Worm (Caenorhabditis elegans): ENCODE measurements around the gene grl-4.

DNA sequence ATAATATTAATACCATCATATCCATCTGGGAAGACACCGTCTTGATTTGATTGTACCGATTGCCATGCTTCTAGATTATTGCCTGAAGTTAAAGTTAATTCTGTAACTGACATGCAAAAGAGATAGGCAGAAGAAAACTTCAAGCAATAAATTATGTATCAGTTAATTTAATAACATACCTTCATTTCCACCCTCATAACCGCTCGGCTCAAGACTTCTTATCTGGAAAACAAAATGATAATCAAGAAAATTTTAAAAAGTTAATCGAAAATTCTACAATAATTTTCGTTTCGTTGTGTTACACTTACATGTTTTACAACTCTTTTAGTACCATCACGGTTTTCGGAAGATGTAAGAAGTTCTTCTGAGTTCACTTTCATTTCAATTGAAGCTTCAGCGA lies 31.6 kb upstream of the grl-4 start:
- no peak for TF ChIP-seq ref-1 (GFP tag; conservative IDR thresholded peaks at IDR 0.05)
- no peak for TF ChIP-seq ztf-23 (GFP tag; IDR thresholded peaks at IDR 0.05)
- no peak for TF ChIP-seq cog-1 (tag; optimal IDR thresholded peaks at IDR 0.05)
- no peak for TF ChIP-seq tab-1 (GFP tag; IDR thresholded peaks at IDR 0.05)
- no peak for TF ChIP-seq med-1 (GFP tag; optimal IDR thresholded peaks at IDR 0.05; ENCODE audit: insufficient read depth)
- TF ChIP-seq flt-1 (GFP tag; IDR thresholded peaks at IDR 0.05) = no peak
- TF ChIP-seq klf-2 (GFP tag; conservative IDR thresholded peaks at IDR 0.05) = no peak

Data from whole organism, midembryonic.